Worm (Caenorhabditis elegans): ENCODE results near the gene Y116A8C.33.
"Not testable (repeated sequence)": the region's sequence is repeated elsewhere in the genome, so short reads cannot be mapped to it uniquely, and the experiment has no call there.

DNA sequence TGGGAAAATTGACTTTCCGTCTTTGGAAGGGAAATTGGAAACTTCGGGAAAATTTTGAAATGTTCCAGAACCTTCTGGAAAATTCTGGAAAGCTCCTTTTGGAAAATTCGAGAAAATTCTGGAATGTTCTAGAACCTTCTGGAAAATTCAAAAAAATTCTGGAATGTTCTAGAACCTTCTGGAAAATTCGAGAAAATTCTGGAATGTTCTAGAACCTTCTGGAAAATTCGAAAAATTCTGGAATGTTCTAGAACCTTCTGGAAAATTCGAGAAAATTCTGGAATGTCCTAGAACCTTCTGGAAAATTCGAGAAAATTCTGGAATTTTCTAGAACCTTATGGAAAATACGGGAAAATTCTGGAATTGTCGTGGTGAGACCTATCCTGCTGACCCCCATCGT, 43.7 kb downstream of the Y116A8C.33 start:
- not testable (repeated sequence) for TF ChIP-seq med-1 (GFP tag; optimal IDR thresholded peaks at IDR 0.05; ENCODE audit: insufficient read depth); T22C8.4 (GFP tag; IDR thresholded peaks at IDR 0.05); ref-1 (GFP tag; conservative IDR thresholded peaks at IDR 0.05); ztf-23 (GFP tag; IDR thresholded peaks at IDR 0.05); cog-1 (tag; optimal IDR thresholded peaks at IDR 0.05); tab-1 (GFP tag; IDR thresholded peaks at IDR 0.05)
- peak; percentile 83; the same call in 1 of the 2 replicates for TF ChIP-seq flt-1 (GFP tag; IDR thresholded peaks at IDR 0.05)

All from whole organism, midembryonic.